Worm (Caenorhabditis elegans) whole organism, L4 larva: ENCODE data around the gene str-82.
A peak's percentile ranks its signal among the peaks of the same experiment; 100 is the strongest.

Experiments
- D1046.2 ChIP-seq: fragments of 200-800 bp; sonication (Bioruptor generic); IDR thresholded peaks from 2 replicates; pipeline ENCODE4 v1.3.6; 2022; ENCODE audit warnings: missing genetic modification characterization, missing compliant biosample characterization
- R02D3.7 ChIP-seq: fragments of 150-350 bp; sonication (generic microtip); optimal IDR thresholded peaks from 3 replicates; lab custom pipeline; 2014; ENCODE audit warnings: missing biosample characterization, missing genetic modification characterization
- T26A8.4 ChIP-seq: fragments of 200-800 bp; sonication (Bioruptor generic); IDR thresholded peaks from 2 replicates; pipeline ENCODE4 v1.3.6; 2022; ENCODE audit warnings: missing genetic modification characterization, missing compliant biosample characterization
- Y105C5A.15 ChIP-seq: fragments of 200-800 bp; sonication (Bioruptor generic); IDR thresholded peaks from 2 replicates; pipeline ENCODE4 v1.3.6; 2022; ENCODE audit warnings: missing genetic modification characterization, missing compliant biosample characterization
- attf-4 ChIP-seq: sonication (generic microtip); optimal IDR thresholded peaks from 3 replicates; lab custom pipeline; 2017; ENCODE audit warnings: missing biosample characterization, missing genetic modification characterization
- ceh-32 ChIP-seq: sonication (generic microtip); optimal IDR thresholded peaks from 2 replicates; lab custom pipeline; 2016; ENCODE audit warnings: mild to moderate bottlenecking, missing genetic modification characterization, missing compliant biosample characterization; ENCODE audit not compliant: poor library complexity
- daf-16 ChIP-seq, 3 experiments: sonication (generic microtip); optimal IDR thresholded peaks; 2 replicates each; lab custom pipeline; 2016 to 2017; ENCODE audit warnings: missing genetic modification characterization in 3 of 3, missing genetic modification reagents in 3 of 3, mild to moderate bottlenecking in 2 of 3, missing compliant biosample characterization in 2 of 3, missing biosample characterization in 1 of 3, moderate library complexity in 1 of 3
- daf-8 ChIP-seq: fragments of 200-800 bp; sonication (Bioruptor generic); IDR thresholded peaks from 2 replicates; pipeline ENCODE4 v1.3.6; 2022; ENCODE audit warnings: missing genetic modification characterization, missing compliant biosample characterization
- dmd-6 ChIP-seq: fragments of 200-800 bp; sonication (Bioruptor generic); IDR thresholded peaks from 2 replicates; pipeline ENCODE4 v1.3.6; 2022; ENCODE audit warnings: missing genetic modification reagents, missing genetic modification characterization, missing compliant biosample characterization
- dve-1 ChIP-seq: sonication (generic microtip); optimal IDR thresholded peaks from 2 replicates; lab custom pipeline; 2017; ENCODE audit warnings: antibody characterized with exemption, mild to moderate bottlenecking, missing genetic modification characterization, missing compliant biosample characterization; ENCODE audit not compliant: insufficient read depth
- egl-27 ChIP-seq: sonication (generic microtip); optimal IDR thresholded peaks from 3 replicates; lab custom pipeline; 2017; ENCODE audit warnings: missing biosample characterization, missing genetic modification reagents, missing genetic modification characterization
- egl-43 ChIP-seq: fragments of 200-800 bp; sonication (Bioruptor generic); IDR thresholded peaks from 2 replicates; pipeline ENCODE4 v1.3.6; 2022; ENCODE audit warnings: missing genetic modification reagents, missing genetic modification characterization, missing compliant biosample characterization
- fkh-10 ChIP-seq: fragments of 150-350 bp; optimal IDR thresholded peaks from 2 replicates; lab custom pipeline; 2014; ENCODE audit warnings: missing biosample characterization, missing genetic modification reagents, missing genetic modification characterization
- hlh-11 ChIP-seq: fragments of 200-800 bp; sonication (Bioruptor generic); optimal IDR thresholded peaks from 2 replicates; lab custom pipeline; 2018; ENCODE audit warnings: mild to moderate bottlenecking, missing genetic modification characterization, missing compliant biosample characterization
- hmg-1.1 ChIP-seq: fragments of 200-800 bp; sonication (Bioruptor generic); IDR thresholded peaks from 2 replicates; pipeline ENCODE4 v1.3.6; 2022; ENCODE audit warnings: missing genetic modification reagents, missing genetic modification characterization, missing compliant biosample characterization
- lim-7 ChIP-seq: fragments of 200-800 bp; sonication (Bioruptor generic); IDR thresholded peaks from 2 replicates; pipeline ENCODE4 v1.3.6; 2022; ENCODE audit warnings: missing genetic modification characterization, missing compliant biosample characterization
- lin-38 ChIP-seq: fragments of 200-800 bp; sonication (Bioruptor generic); IDR thresholded peaks from 2 replicates; pipeline ENCODE4 v1.3.6; 2022; ENCODE audit warnings: missing genetic modification reagents, missing genetic modification characterization, missing compliant biosample characterization
- lin-39 ChIP-seq: fragments of 150-350 bp; optimal IDR thresholded peaks from 2 replicates; lab custom pipeline; 2014; ENCODE audit warnings: missing biosample characterization, missing genetic modification reagents, missing genetic modification characterization
- lir-3 ChIP-seq: sonication (generic microtip); optimal IDR thresholded peaks from 2 replicates; lab custom pipeline; 2016; ENCODE audit warnings: mild to moderate bottlenecking, missing genetic modification characterization, missing compliant biosample characterization
- mdl-1 ChIP-seq, 2 experiments: fragments of 150-350 bp in 1 of 2; sonication (generic microtip) in 1 of 2; optimal IDR thresholded peaks; 2 replicates each; lab custom pipeline; 2014 to 2017; ENCODE audit warnings: missing biosample characterization in 2 of 2, missing genetic modification characterization in 2 of 2
- mdt-29 ChIP-seq: fragments of 200-800 bp; sonication (Bioruptor generic); IDR thresholded peaks from 2 replicates; pipeline ENCODE4 v1.3.6; 2022; ENCODE audit warnings: missing genetic modification reagents, missing genetic modification characterization, missing compliant biosample characterization
- mes-2 ChIP-seq: sonication (generic microtip); optimal IDR thresholded peaks from 2 replicates; lab custom pipeline; 2016; ENCODE audit warnings: missing genotype, mild to moderate bottlenecking, missing genetic modification characterization, missing compliant biosample characterization; ENCODE audit not compliant: poor library complexity, severe bottlenecking
- mxl-2 ChIP-seq: fragments of 200-800 bp; sonication (Bioruptor generic); conservative IDR thresholded peaks from 2 replicates; pipeline ENCODE4 v1.3.6; 2022; ENCODE audit warnings: missing genetic modification reagents, missing genetic modification characterization, missing compliant biosample characterization
- nhr-102 ChIP-seq: sonication (generic microtip); optimal IDR thresholded peaks from 2 replicates; lab custom pipeline; 2016; ENCODE audit warnings: mild to moderate bottlenecking, missing genetic modification characterization, moderate library complexity, missing compliant biosample characterization
- nhr-28 ChIP-seq: fragments of 150-350 bp; optimal IDR thresholded peaks from 2 replicates; lab custom pipeline; 2014; ENCODE audit warnings: missing biosample characterization, missing genetic modification characterization
- nhr-6 ChIP-seq: fragments of 150-350 bp; optimal IDR thresholded peaks from 2 replicates; lab custom pipeline; 2014; ENCODE audit warnings: missing biosample characterization, missing genetic modification characterization
- nhr-76 ChIP-seq: fragments of 150-350 bp; optimal IDR thresholded peaks from 2 replicates; lab custom pipeline; 2014; ENCODE audit warnings: missing biosample characterization, missing genetic modification characterization
- nhr-77 ChIP-seq: fragments of 150-350 bp; optimal IDR thresholded peaks from 2 replicates; lab custom pipeline; 2014; ENCODE audit warnings: missing biosample characterization, missing genetic modification characterization
- php-3 ChIP-seq: fragments of 200-800 bp; sonication (Bioruptor generic); IDR thresholded peaks from 2 replicates; pipeline ENCODE4 v1.3.6; 2022; ENCODE audit warnings: missing genetic modification reagents, missing genetic modification characterization, missing compliant biosample characterization
- rbr-2 ChIP-seq: sonication (generic microtip); optimal IDR thresholded peaks from 2 replicates; lab custom pipeline; 2016; ENCODE audit warnings: missing genotype, missing genetic modification characterization, missing compliant biosample characterization
- skn-1 ChIP-seq: fragments of 150-350 bp; optimal IDR thresholded peaks from 2 replicates; lab custom pipeline; 2014; ENCODE audit warnings: missing biosample characterization, missing genetic modification characterization
- snpc-4 ChIP-seq: fragments of 150-350 bp; optimal IDR thresholded peaks from 2 replicates; lab custom pipeline; 2014; ENCODE audit warnings: missing biosample characterization, missing genetic modification characterization
- unc-39 ChIP-seq: sonication (generic microtip); optimal IDR thresholded peaks from 2 replicates; lab custom pipeline; 2017; ENCODE audit warnings: missing biosample characterization, missing genetic modification characterization
- unc-62 ChIP-seq, 3 experiments: fragments of 150-350 bp in 1 of 3; sonication (generic microtip); optimal IDR thresholded peaks in 2 of 3; peaks in 1 of 3; 1 replicate in 1 of 3; 2 replicates in 2 of 3; lab custom pipeline; 2014 to 2017; ENCODE audit warnings: missing biosample characterization in 3 of 3, missing genetic modification characterization in 3 of 3, missing genetic modification reagents in 3 of 3, missing genotype in 1 of 3
- zag-1 ChIP-seq: fragments of 150-350 bp; optimal IDR thresholded peaks from 2 replicates; lab custom pipeline; 2014; ENCODE audit warnings: missing biosample characterization, missing genetic modification characterization
- ztf-7 ChIP-seq: fragments of 150-350 bp; optimal IDR thresholded peaks from 2 replicates; lab custom pipeline; 2014; ENCODE audit warnings: missing biosample characterization, missing genetic modification characterization

The str-82 gene

ce11 chrV:3953739-3954138, 20.7 kb upstream of the str-82 start, which contains the start of gene str-247:
str-247 (plus strand) TSS chrV:3954039.
- TF ChIP-seq unc-39 (tag; lab: Kevin White, UChicago) (no peak), lim-7 (GFP tag; lab: Robert Waterston, UW) (no peak), mdt-29 (GFP tag; lab: Robert Waterston, UW) (no peak)
- TF ChIP-seq, all 104 proteins: peak for 0

ce11 chrV:3957608-3958007, 16.9 kb upstream of the str-82 start, which contains the start of gene cyp-34A5:
cyp-34A5 (minus strand) TSS chrV:3957708.
- TF ChIP-seq snpc-4 (tag; lab: Kevin White, UChicago), result no peak
- peak; percentile 49 for TF ChIP-seq nhr-28 (tag; lab: Kevin White, UChicago)
- no peak for TF ChIP-seq fkh-10 (GFP tag; lab: Kevin White, UChicago)

ce11 chrV:3961235-3961634, 13.2 kb upstream of the str-82 start, which contains the start of gene cyp-34A6:
cyp-34A6 (minus strand) TSS chrV:3961335.
- TF ChIP-seq mdl-1 (tag; optimal IDR thresholded peaks at IDR 0.05; lab: Kevin White, UChicago), result no peak
- no peak for TF ChIP-seq daf-16 (GFP tag; optimal IDR thresholded peaks at IDR 0.05; lab: Kevin White, UChicago)
- TF ChIP-seq daf-16 (tag; optimal IDR thresholded peaks at IDR 0.05; lab: Kevin White, UChicago), result peak; percentile 49

- peak; percentile 42 for TF ChIP-seq nhr-28 (tag; lab: Kevin White, UChicago)
- TF ChIP-seq hmg-1.1, result no peak
Observed at ce11 chrV:3963715-3964114, 10.7 kb upstream of the str-82 start, which contains the start of gene cyp-34A7. cyp-34A7 (minus strand) TSS chrV:3963815.

- TF ChIP-seq lin-38 (GFP tag; lab: Robert Waterston, UW) (no peak), lir-3 (no peak), dmd-6 (peak; percentile 52; the same call in 1 of the 2 replicates), hlh-11 (peak; percentile 4), nhr-102 (tag; lab: Kevin White, UChicago) (peak; percentile 24), mdl-1 (tag; optimal IDR thresholded peaks at IDR 0.05; lab: Kevin White, UChicago) (peak in 1 of 2 experiments; percentile 24), daf-16 (GFP tag; optimal IDR thresholded peaks at IDR 0.05; lab: Kevin White, UChicago) (no peak), daf-16 (tag; optimal IDR thresholded peaks at IDR 0.05; lab: Kevin White, UChicago) (peak; percentile 2), nhr-77 (tag; lab: Kevin White, UChicago) (peak; percentile 84), dve-1 (tag; lab: Kevin White, UChicago) (peak; percentile 57), skn-1 (tag; lab: Kevin White, UChicago) (no peak), nhr-28 (tag; lab: Kevin White, UChicago) (peak; percentile 79)
Observed at ce11 chrV:3967762-3968161, 6.7 kb upstream of the str-82 start, which contains the start of gene cyp-34A8. cyp-34A8 (minus strand) TSS chrV:3967823.

ce11 chrV:3968929-3969328, 5.5 kb upstream of the str-82 start:
- TF ChIP-seq rbr-2 (tag; lab: Kevin White, UChicago) (no peak), unc-62 (GFP tag; optimal IDR thresholded peaks at IDR 0.05 in 1 of 2; lab: Kevin White, UChicago) (peak in 1 of 2 experiments; percentile 95), unc-62 (tag; optimal IDR thresholded peaks at IDR 0.05; lab: Kevin White, UChicago) (no peak)

- TF ChIP-seq R02D3.7 (tag; lab: Kevin White, UChicago), result no peak
- no peak for TF ChIP-seq mxl-2 (GFP tag; lab: Robert Waterston, UW)
- peak; percentile 67 for TF ChIP-seq nhr-77 (tag; lab: Kevin White, UChicago)
- no peak for TF ChIP-seq D1046.2 (GFP tag; lab: Robert Waterston, UW)
- TF ChIP-seq hlh-11, result peak; percentile 23
- TF ChIP-seq lin-39, result no peak
- no peak for TF ChIP-seq Y105C5A.15 (GFP tag; lab: Robert Waterston, UW)
- TF ChIP-seq attf-4, result no peak
- TF ChIP-seq daf-8 (GFP tag; lab: Robert Waterston, UW), result no peak
- no peak for TF ChIP-seq php-3 (GFP tag; lab: Robert Waterston, UW)
- TF ChIP-seq nhr-6, result no peak
- peak; percentile 3 for TF ChIP-seq nhr-102 (tag; lab: Kevin White, UChicago)
- TF ChIP-seq nhr-76 (tag; lab: Kevin White, UChicago), result no peak
- TF ChIP-seq ceh-32 (tag; lab: Kevin White, UChicago), result no peak
- TF ChIP-seq ztf-7, result no peak
- peak; percentile 47 for TF ChIP-seq dve-1 (tag; lab: Kevin White, UChicago)
- TF ChIP-seq egl-27, result no peak
- TF ChIP-seq daf-16 (GFP tag; optimal IDR thresholded peaks at IDR 0.05; lab: Kevin White, UChicago), result no peak
- peak; percentile 97 for TF ChIP-seq daf-16 (tag; optimal IDR thresholded peaks at IDR 0.05; lab: Kevin White, UChicago)
- no peak for TF ChIP-seq zag-1 (tag; lab: Kevin White, UChicago)
- peak; percentile 75 for TF ChIP-seq nhr-28 (tag; lab: Kevin White, UChicago)
- TF ChIP-seq dmd-6, result peak; percentile 61
- TF ChIP-seq egl-43, result no peak
- TF ChIP-seq T26A8.4 (GFP tag; lab: Robert Waterston, UW), result no peak
- no peak for TF ChIP-seq mes-2
Observed at ce11 chrV:3969664-3970063, 4.8 kb upstream of the str-82 start.
